Worm (Caenorhabditis elegans): ENCODE results near the gene F53F4.18.

F53F4.18 gene

ce11 chrV:13571714-13572258 lies 18.1 kb upstream of the F53F4.18 start, which contains the start of gene C50B8.4:
Gene C50B8.4 (plus strand): TSS chrV:13572012.
- TF ChIP-seq mxl-3 (GFP tag; optimal IDR thresholded peaks at IDR 0.05) (peak; percentile 40), dmd-8 (GFP tag; IDR thresholded peaks at IDR 0.05) (no peak), unc-62 (GFP tag; optimal IDR thresholded peaks at IDR 0.05 in 1 of 2) (peak in 1 of 2 experiments; percentile 25), unc-62 (tag; optimal IDR thresholded peaks at IDR 0.05) (no peak), lsy-2 (tag; optimal IDR thresholded peaks at IDR 0.05) (no peak), Y5F2A.4 (GFP tag; optimal IDR thresholded peaks at IDR 0.05) (no peak), nhr-77 (tag; optimal IDR thresholded peaks at IDR 0.05) (peak; percentile 28), R02D3.7 (tag; optimal IDR thresholded peaks at IDR 0.05) (no peak), ceh-82 (tag; optimal IDR thresholded peaks at IDR 0.05) (no peak), snpc-4 (tag; optimal IDR thresholded peaks at IDR 0.05) (no peak), pqm-1 (tag; optimal IDR thresholded peaks at IDR 0.05) (peak; percentile 66), hlh-30 (tag; optimal IDR thresholded peaks at IDR 0.05; ENCODE audit: insufficient read depth) (peak; percentile 63), cey-2 (tag; optimal IDR thresholded peaks at IDR 0.05; ENCODE audit: borderline replicate concordance, insufficient read depth) (no peak), nhr-102 (tag; optimal IDR thresholded peaks at IDR 0.05) (no peak), T20F7.1 (GFP tag; optimal IDR thresholded peaks at IDR 0.05) (no peak), nhr-41 (GFP tag; IDR thresholded peaks at IDR 0.05) (no peak), duxl-1 (tag; optimal IDR thresholded peaks at IDR 0.05; ENCODE audit: poor library complexity) (no peak), lin-13 (GFP tag; optimal IDR thresholded peaks at IDR 0.05) (no peak), set-16 (GFP tag; IDR thresholded peaks at IDR 0.05) (no peak), tag-97 (GFP tag; IDR thresholded peaks at IDR 0.05) (no peak), aha-1 (tag) (peak; percentile 95), dpl-1 (GFP tag; optimal IDR thresholded peaks at IDR 0.05) (no peak), dmd-6 (GFP tag; IDR thresholded peaks at IDR 0.05) (peak; percentile 26; the same call in 1 of the 2 replicates), ctbp-1 (GFP tag; IDR thresholded peaks at IDR 0.05) (no peak), attf-4 (tag; optimal IDR thresholded peaks at IDR 0.05) (no peak), fos-1 (tag; optimal IDR thresholded peaks at IDR 0.05) (no peak), nhr-48 (tag; optimal IDR thresholded peaks at IDR 0.05) (no peak), dve-1 (tag; optimal IDR thresholded peaks at IDR 0.05; ENCODE audit: insufficient read depth) (peak; percentile 46), nhr-28 (tag; optimal IDR thresholded peaks at IDR 0.05) (peak; percentile 39), daf-16 (GFP tag; optimal IDR thresholded peaks at IDR 0.05) (no peak), daf-16 (tag; optimal IDR thresholded peaks at IDR 0.05) (peak; percentile 84), arid-1 (GFP tag; conservative IDR thresholded peaks at IDR 0.05) (no peak), mdt-29 (GFP tag; IDR thresholded peaks at IDR 0.05) (no peak), tra-1 (GFP tag; IDR thresholded peaks at IDR 0.05) (no peak), hlh-11 (tag; optimal IDR thresholded peaks at IDR 0.05) (peak; percentile 75), nhr-6 (tag; optimal IDR thresholded peaks at IDR 0.05) (peak; percentile 61)

ce11 chrV:13575866-13576265 lies 14.1 kb upstream of the F53F4.18 start:
- TF ChIP-seq lin-15B (tag; optimal IDR thresholded peaks at IDR 0.05), result no peak
- TF ChIP-seq nhr-48 (tag; optimal IDR thresholded peaks at IDR 0.05), result no peak
- peak; percentile 10 for TF ChIP-seq nhr-6 (tag; optimal IDR thresholded peaks at IDR 0.05)
- TF ChIP-seq nhr-41 (GFP tag; IDR thresholded peaks at IDR 0.05), result no peak
- TF ChIP-seq F49E8.2 (tag; optimal IDR thresholded peaks at IDR 0.05; ENCODE audit: borderline replicate concordance), result no peak
- TF ChIP-seq skn-1 (tag; optimal IDR thresholded peaks at IDR 0.05), result no peak
- TF ChIP-seq madf-5 (GFP tag; IDR thresholded peaks at IDR 0.05), result no peak
- 0 out of 2 replicates have a peak, but pooled peaks have one; percentile 28 for TF ChIP-seq madf-9 (GFP tag; conservative IDR thresholded peaks at IDR 0.05)
